Worm (Caenorhabditis elegans): ENCODE measurements around the gene lgc-12.

DNA sequence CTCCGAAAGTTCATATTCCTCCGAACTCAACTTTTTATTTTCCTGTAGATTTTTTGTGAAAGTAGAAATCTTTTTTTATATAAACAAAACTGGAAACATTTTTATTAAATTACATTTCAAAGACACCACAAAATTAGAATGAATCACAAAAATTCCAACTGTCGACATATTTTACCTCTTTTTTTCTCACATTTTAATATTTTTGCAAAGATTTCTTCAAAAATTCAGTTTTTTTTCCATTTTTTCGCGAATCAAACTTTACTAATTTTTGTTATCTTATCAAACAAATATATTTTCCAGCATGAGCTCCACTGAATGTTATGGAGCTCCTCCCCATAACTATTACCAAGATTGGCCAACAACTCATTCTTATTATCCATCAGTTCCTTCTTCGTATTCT lies 6.6 kb upstream of the lgc-12 start, which contains the start of gene ceh-13:
- TF ChIP-seq ceh-18 (tag; optimal IDR thresholded peaks at IDR 0.05) (no peak), tbx-7 (tag; optimal IDR thresholded peaks at IDR 0.05) (no peak), pqm-1 (tag; optimal IDR thresholded peaks at IDR 0.05) (no peak), eyg-1 (tag; optimal IDR thresholded peaks at IDR 0.05) (no peak), F13H6.1 (tag; optimal IDR thresholded peaks at IDR 0.05) (no peak), tbx-2 (tag; optimal IDR thresholded peaks at IDR 0.05) (no peak), che-1 (tag; optimal IDR thresholded peaks at IDR 0.05) (no peak), hlh-30 (tag; optimal IDR thresholded peaks at IDR 0.05; ENCODE audit: insufficient read depth) (no peak)
